Fruit fly (Drosophila melanogaster) whole organism, embryonic: Measurements from ENCODE around the gene ind.
A peak's percentile ranks its signal among the peaks of the same experiment; 100 is the strongest.

ENCODE experiments used
- BEAF-32 ChIP-seq: fragments of 200-800 bp; sonication (Bioruptor generic); optimal IDR thresholded peaks from 3 replicates; lab custom pipeline; 2017; ENCODE audit warnings: missing biosample characterization, missing genetic modification characterization, mild to moderate bottlenecking, moderate library complexity, missing genetic modification reagents
- Bteb2 ChIP-seq: fragments of 200-800 bp; sonication (Bioruptor generic); optimal IDR thresholded peaks from 2 replicates; lab custom pipeline; 2016; ENCODE audit warnings: missing biosample characterization, missing genetic modification characterization
- CG10543 ChIP-seq: fragments of 200-800 bp; sonication (Bioruptor generic); optimal IDR thresholded peaks from 3 replicates; lab custom pipeline; 2017; ENCODE audit warnings: missing biosample characterization, mild to moderate bottlenecking, missing genetic modification characterization, moderate library complexity
- CG11504 ChIP-seq: fragments of 200-800 bp; sonication (Bioruptor generic); optimal IDR thresholded peaks from 3 replicates; lab custom pipeline; 2019; ENCODE audit warnings: missing biosample characterization, mild to moderate bottlenecking, missing genetic modification characterization, moderate library complexity
- CG13287 ChIP-seq: fragments of 200-800 bp; sonication (Bioruptor generic); IDR thresholded peaks from 2 replicates; pipeline ENCODE4 v1.3.6; 2022; ENCODE audit warnings: missing biosample characterization, missing genetic modification characterization; ENCODE audit not compliant: partially characterized antibody
- CG1603 ChIP-seq: fragments of 200-800 bp; sonication (Bioruptor generic); optimal IDR thresholded peaks from 2 replicates; lab custom pipeline; 2019; ENCODE audit warnings: missing biosample characterization, mild to moderate bottlenecking, missing genetic modification characterization, moderate library complexity
- CG2199 ChIP-seq: fragments of 200-800 bp; sonication (Bioruptor generic); IDR thresholded peaks from 3 replicates; pipeline ENCODE4 v1.3.6; 2022; ENCODE audit warnings: missing biosample characterization, missing genetic modification characterization
- CG31365 ChIP-seq: fragments of 200-800 bp; sonication (Bioruptor generic); optimal IDR thresholded peaks from 2 replicates; lab custom pipeline; 2018; ENCODE audit warnings: missing biosample characterization, mild to moderate bottlenecking, missing genetic modification characterization
- CG32532 ChIP-seq: fragments of 200-800 bp; sonication (Bioruptor generic); IDR thresholded peaks from 2 replicates; pipeline ENCODE4 v1.3.6; 2022; ENCODE audit warnings: missing biosample characterization, missing genetic modification characterization
- CG6791 ChIP-seq: fragments of 200-800 bp; sonication (Bioruptor generic); IDR thresholded peaks from 3 replicates; pipeline ENCODE4 v1.3.6; 2022; ENCODE audit warnings: missing biosample characterization, missing genetic modification characterization; ENCODE audit not compliant: partially characterized antibody
- CG9215 ChIP-seq: fragments of 200-800 bp; sonication (Bioruptor generic); IDR thresholded peaks from 2 replicates; pipeline ENCODE4 v1.3.6; 2022; ENCODE audit warnings: missing biosample characterization, missing genetic modification characterization
- CG9797 ChIP-seq: fragments of 200-800 bp; sonication (Bioruptor generic); optimal IDR thresholded peaks from 3 replicates; lab custom pipeline; 2018; ENCODE audit warnings: missing biosample characterization, mild to moderate bottlenecking, missing genetic modification characterization
- CTCF ChIP-seq: fragments of 200-800 bp; sonication (Bioruptor generic); optimal IDR thresholded peaks from 2 replicates; lab custom pipeline; 2017; ENCODE audit warnings: missing biosample characterization, mild to moderate bottlenecking, missing genetic modification characterization, moderate library complexity
- CrebB ChIP-seq: fragments of 200-800 bp; sonication (Bioruptor generic); optimal IDR thresholded peaks from 3 replicates; lab custom pipeline; 2018; ENCODE audit warnings: missing biosample characterization, mild to moderate bottlenecking, missing genetic modification characterization
- Dp ChIP-seq: fragments of 200-800 bp; sonication (Bioruptor generic); optimal IDR thresholded peaks from 2 replicates; lab custom pipeline; 2018; ENCODE audit warnings: missing biosample characterization, mild to moderate bottlenecking, missing genetic modification characterization, moderate library complexity
- E2f2 ChIP-seq: fragments of 200-800 bp; sonication (Bioruptor generic); IDR thresholded peaks from 2 replicates; pipeline ENCODE4 v1.3.6; 2022; ENCODE audit warnings: missing biosample characterization, missing genetic modification characterization
- HmgD ChIP-seq: fragments of 200-800 bp; sonication (Bioruptor generic); optimal IDR thresholded peaks from 3 replicates; lab custom pipeline; 2016; ENCODE audit warnings: missing biosample characterization, missing genetic modification characterization
- Meics ChIP-seq: fragments of 200-800 bp; sonication (Bioruptor generic); optimal IDR thresholded peaks from 2 replicates; lab custom pipeline; 2017; ENCODE audit warnings: missing biosample characterization, mild to moderate bottlenecking, missing genetic modification characterization
- Myb ChIP-seq: fragments of 200-800 bp; sonication (Bioruptor generic); optimal IDR thresholded peaks from 2 replicates; lab custom pipeline; 2016; ENCODE audit warnings: missing biosample characterization, missing genetic modification characterization
- Six4 ChIP-seq: fragments of 200-800 bp; sonication (Bioruptor generic); optimal IDR thresholded peaks from 2 replicates; lab custom pipeline; 2016; ENCODE audit warnings: missing biosample characterization, missing genetic modification characterization
- Sry-δ ChIP-seq: fragments of 200-800 bp; sonication (Bioruptor generic); optimal IDR thresholded peaks from 2 replicates; lab custom pipeline; 2016; ENCODE audit warnings: missing biosample characterization, missing genetic modification characterization
- Trl ChIP-seq, 3 experiments: fragments of >200 bp in 2 of 3; fragments of 200-800 bp in 1 of 3; sonication (Bioruptor generic) in 1 of 3; optimal IDR thresholded peaks; 2 replicates in 1 of 3; 3 replicates in 2 of 3; lab custom pipeline; 2016 to 2017; ENCODE audit warnings: missing biosample characterization in 1 of 3, missing genetic modification characterization in 1 of 3
- ab ChIP-seq: fragments of 200-800 bp; sonication (Bioruptor generic); optimal IDR thresholded peaks from 2 replicates; lab custom pipeline; 2016; ENCODE audit warnings: missing biosample characterization, missing genetic modification characterization
- abd-A ChIP-seq: fragments of 200-800 bp; sonication (Bioruptor generic); optimal IDR thresholded peaks from 3 replicates; lab custom pipeline; 2019; ENCODE audit warnings: missing biosample characterization, mild to moderate bottlenecking, missing genetic modification characterization, moderate library complexity
- amos ChIP-seq: fragments of 200-800 bp; sonication (Bioruptor generic); IDR thresholded peaks from 2 replicates; pipeline ENCODE4 v1.3.6; 2022; ENCODE audit warnings: missing biosample characterization, missing genetic modification characterization; ENCODE audit not compliant: partially characterized antibody
- ato ChIP-seq: fragments of 200-800 bp; sonication (Bioruptor generic); IDR thresholded peaks from 2 replicates; pipeline ENCODE4 v1.3.6; 2022; ENCODE audit warnings: missing biosample characterization, missing genetic modification characterization; ENCODE audit not compliant: partially characterized antibody
- bbx ChIP-seq: fragments of 200-800 bp; sonication (Bioruptor generic); IDR thresholded peaks from 2 replicates; pipeline ENCODE4 v1.3.6; 2022; ENCODE audit warnings: missing biosample characterization, missing genetic modification characterization; ENCODE audit not compliant: partially characterized antibody
- ci ChIP-seq: fragments of 200-800 bp; sonication (Bioruptor generic); IDR thresholded peaks from 3 replicates; pipeline ENCODE4 v1.3.6; 2022; ENCODE audit warnings: missing biosample characterization, missing genetic modification characterization
- croc ChIP-seq: fragments of 200-800 bp; sonication (Bioruptor generic); conservative IDR thresholded peaks from 3 replicates; pipeline ENCODE4 v1.3.6; 2022; ENCODE audit warnings: missing biosample characterization, missing genetic modification characterization
- fd64A ChIP-seq: fragments of 200-800 bp; sonication (Bioruptor generic); optimal IDR thresholded peaks from 3 replicates; lab custom pipeline; 2018; ENCODE audit warnings: missing biosample characterization, mild to moderate bottlenecking, missing genetic modification characterization
- gcm ChIP-seq: fragments of 200-800 bp; sonication (Bioruptor generic); optimal IDR thresholded peaks from 2 replicates; lab custom pipeline; 2019; ENCODE audit warnings: missing biosample characterization, mild to moderate bottlenecking, missing genetic modification characterization, moderate library complexity
- gfzf ChIP-seq: fragments of 200-800 bp; sonication (Bioruptor generic); optimal IDR thresholded peaks from 2 replicates; lab custom pipeline; 2016; ENCODE audit warnings: missing biosample characterization, mild to moderate bottlenecking, missing genetic modification characterization, moderate library complexity
- grn ChIP-seq: fragments of 200-800 bp; sonication (Bioruptor generic); optimal IDR thresholded peaks from 3 replicates; lab custom pipeline; 2017; ENCODE audit warnings: missing biosample characterization, missing genetic modification characterization
- gro ChIP-seq: fragments of 200-800 bp; sonication (Bioruptor generic); optimal IDR thresholded peaks from 2 replicates; lab custom pipeline; 2016; ENCODE audit warnings: missing biosample characterization, missing genetic modification characterization
- hkb ChIP-seq, 2 experiments: fragments of 200-800 bp in 1 of 2; fragments of >200 bp in 1 of 2; sonication (Bioruptor generic) in 1 of 2; IDR thresholded peaks in 1 of 2; optimal IDR thresholded peaks in 1 of 2; 2 replicates each; pipeline versions ENCODE4 v1.3.6 to Lab custom; 2017 to 2022; ENCODE audit warnings: missing biosample characterization in 1 of 2, missing genetic modification characterization in 1 of 2
- knrl ChIP-seq: fragments of 200-800 bp; sonication (Bioruptor generic); IDR thresholded peaks from 3 replicates; pipeline ENCODE4 v1.3.6; 2022; ENCODE audit warnings: missing biosample characterization, missing genetic modification characterization; ENCODE audit not compliant: partially characterized antibody
- nerfin-2 ChIP-seq: fragments of 200-800 bp; sonication (Bioruptor generic); IDR thresholded peaks from 2 replicates; pipeline ENCODE4 v1.3.6; 2022; ENCODE audit warnings: missing biosample characterization, missing genetic modification characterization; ENCODE audit not compliant: partially characterized antibody
- pan ChIP-seq, 4 experiments: fragments of >200 bp in 3 of 4; fragments of 200-800 bp in 1 of 4; sonication (Bioruptor generic) in 1 of 4; optimal IDR thresholded peaks in 3 of 4; IDR thresholded peaks in 1 of 4; 2 replicates each; pipeline versions ENCODE4 v1.3.6 to Lab custom; 2017 to 2022; ENCODE audit warnings: missing biosample characterization in 2 of 4, missing genetic modification characterization in 2 of 4, mixed read lengths in 1 of 4
- pfk ChIP-seq: fragments of 200-800 bp; sonication (Bioruptor generic); optimal IDR thresholded peaks from 2 replicates; lab custom pipeline; 2018; ENCODE audit warnings: missing biosample characterization, mild to moderate bottlenecking, missing genetic modification characterization, moderate library complexity
- pita ChIP-seq: fragments of 200-800 bp; sonication (Bioruptor generic); optimal IDR thresholded peaks from 2 replicates; lab custom pipeline; 2017; ENCODE audit warnings: missing biosample characterization, mild to moderate bottlenecking, missing genetic modification characterization
- pzg ChIP-seq: fragments of 200-800 bp; sonication (Bioruptor generic); optimal IDR thresholded peaks from 3 replicates; lab custom pipeline; 2018; ENCODE audit warnings: missing biosample characterization, mild to moderate bottlenecking, missing genetic modification characterization, moderate library complexity
- ranshi ChIP-seq: fragments of 200-800 bp; sonication (Bioruptor generic); IDR thresholded peaks from 2 replicates; pipeline ENCODE4 v1.3.6; 2022; ENCODE audit warnings: missing biosample characterization, missing genetic modification characterization
- sd ChIP-seq: fragments of 200-800 bp; sonication (Bioruptor generic); optimal IDR thresholded peaks from 3 replicates; lab custom pipeline; 2018; ENCODE audit warnings: missing biosample characterization, mild to moderate bottlenecking, missing genetic modification characterization, moderate library complexity
- sens ChIP-seq: fragments of 200-800 bp; sonication (Bioruptor generic); peaks from one replicate; lab custom pipeline; 2016; ENCODE audit warnings: missing biosample characterization, missing genetic modification characterization
- stwl ChIP-seq: fragments of 200-800 bp; sonication (Bioruptor generic); optimal IDR thresholded peaks from 3 replicates; lab custom pipeline; 2018; ENCODE audit warnings: missing biosample characterization, mild to moderate bottlenecking, missing genetic modification characterization, moderate library complexity
- z ChIP-seq: fragments of 200-800 bp; sonication (Bioruptor generic); IDR thresholded peaks from 3 replicates; pipeline ENCODE4 v1.3.6; 2022; ENCODE audit warnings: missing biosample characterization, missing genetic modification characterization

Gene ind

dm6 chr3L:15073680-15074079 is 30.0 kb upstream of the ind start (continued):
- TF ChIP-seq sd (tag; lab: Kevin White, UChicago) (peak; percentile 97), ranshi (GFP tag; lab: Robert Waterston, UW) (no peak), Bteb2 (GFP tag; lab: Kevin White, UChicago) (no peak), CG10543 (GFP tag; lab: Kevin White, UChicago) (peak; percentile 41), grn (GFP tag; lab: Kevin White, UChicago) (no peak), sens (peak; percentile 30), abd-A (tag; lab: Kevin White, UChicago) (peak; percentile 88)

dm6 chr3L:15072149-15072548 is 28.4 kb upstream of the ind start:
- TF ChIP-seq gcm (peak; percentile 11), Sry-δ (GFP tag; lab: Kevin White, UChicago) (peak; percentile 7), fd64A (no peak), amos (GFP tag; lab: Robert Waterston, UW) (peak; percentile 19; the same call in 1 of the 2 replicates), pan (optimal IDR thresholded peaks at IDR 0.05; lab: Kevin White, UChicago) (no peak), pan (GFP tag; optimal IDR thresholded peaks at IDR 0.05 in 1 of 2, IDR thresholded peaks at IDR 0.05 in 1 of 2) (no peak), pzg (GFP tag; lab: Kevin White, UChicago) (peak; percentile 11), bbx (GFP tag; lab: Robert Waterston, UW) (peak; percentile 52; the same call in 1 of the 2 replicates), HmgD (GFP tag; lab: Kevin White, UChicago) (peak; percentile 0), CG6791 (GFP tag; lab: Robert Waterston, UW) (peak; percentile 47; the same call in 1 of the 3 replicates), CG9215 (no peak), CG11504 (tag; lab: Kevin White, UChicago) (peak; percentile 71), pfk (GFP tag; lab: Kevin White, UChicago) (no peak), ci (0 out of 3 replicates have a peak, but pooled peaks have one; percentile 41), CTCF (GFP tag; lab: Kevin White, UChicago) (peak; percentile 77), CrebB (tag; lab: Kevin White, UChicago) (no peak), CG13287 (GFP tag; lab: Robert Waterston, UW) (peak; percentile 42), Myb (GFP tag; lab: Kevin White, UChicago) (peak; percentile 97), knrl (GFP tag; lab: Robert Waterston, UW) (0 out of 3 replicates have a peak, but pooled peaks have one; percentile 26), CG32532 (GFP tag; lab: Robert Waterston, UW) (0 out of 2 replicates have a peak, but pooled peaks have one; percentile 10), CG9797 (GFP tag; lab: Kevin White, UChicago) (no peak), Meics (peak; percentile 90), gro (GFP tag; lab: Kevin White, UChicago) (no peak), croc (GFP tag; lab: Robert Waterston, UW) (no peak), CG31365 (tag; lab: Kevin White, UChicago) (peak; percentile 3), stwl (tag; lab: Kevin White, UChicago) (peak; percentile 46), z (GFP tag; lab: Robert Waterston, UW) (peak; percentile 69; the same call in 1 of the 3 replicates), hkb (optimal IDR thresholded peaks at IDR 0.05; lab: Kevin White, UChicago) (no peak), hkb (GFP tag; IDR thresholded peaks at IDR 0.05; lab: Robert Waterston, UW) (no peak), pita (GFP tag; lab: Kevin White, UChicago) (peak; percentile 67), nerfin-2 (GFP tag; lab: Robert Waterston, UW) (0 out of 2 replicates have a peak, but pooled peaks have one; percentile 25), CG1603 (peak; percentile 20), ato (GFP tag; lab: Robert Waterston, UW) (0 out of 2 replicates have a peak, but pooled peaks have one; percentile 46), E2f2 (peak; percentile 42; the same call in 1 of the 2 replicates), Dp (GFP tag; lab: Kevin White, UChicago) (peak; percentile 5), gfzf (peak; percentile 25), Six4 (GFP tag; lab: Kevin White, UChicago) (no peak), Trl (optimal IDR thresholded peaks at IDR 0.05; lab: Kevin White, UChicago) (peak; percentile 32 to 37), Trl (GFP tag; optimal IDR thresholded peaks at IDR 0.05; lab: Kevin White, UChicago) (no peak), ab (GFP tag; lab: Kevin White, UChicago) (no peak), BEAF-32 (GFP tag; lab: Kevin White, UChicago) (peak; percentile 17), CG2199 (0 out of 3 replicates have a peak, but pooled peaks have one; percentile 52)
